Worm (Caenorhabditis elegans) whole organism, late embryonic: Measurements from ENCODE around the gene C07E3.9.

Experiments
- C08G9.2 ChIP-seq: sonication (generic microtip); optimal IDR thresholded peaks from 2 replicates; lab custom pipeline; 2016; ENCODE audit warnings: mild to moderate bottlenecking, missing genetic modification characterization, moderate library complexity, missing compliant biosample characterization
- C38D4.7 ChIP-seq: fragments of 200-800 bp; sonication (Bioruptor generic); optimal IDR thresholded peaks from 2 replicates; lab custom pipeline; 2018; ENCODE audit warnings: mild to moderate bottlenecking, missing genetic modification characterization, moderate library complexity, missing compliant biosample characterization
- F13H6.1 ChIP-seq: sonication (generic microtip); optimal IDR thresholded peaks from 2 replicates; lab custom pipeline; 2016; ENCODE audit warnings: missing genetic modification characterization, missing compliant biosample characterization
- K02D7.2 ChIP-seq: sonication (generic microtip); optimal IDR thresholded peaks from 2 replicates; lab custom pipeline; 2017; ENCODE audit warnings: mild to moderate bottlenecking, missing genetic modification characterization, missing compliant biosample characterization
- ama-1 ChIP-seq: fragments of 150-350 bp; optimal IDR thresholded peaks from 2 replicates; lab custom pipeline; 2014
- ceh-14 ChIP-seq: sonication (generic microtip); optimal IDR thresholded peaks from 2 replicates; lab custom pipeline; 2016; ENCODE audit warnings: missing genotype, missing genetic modification characterization, missing compliant biosample characterization
- ceh-18 ChIP-seq: sonication (generic microtip); optimal IDR thresholded peaks from 2 replicates; lab custom pipeline; 2016; ENCODE audit warnings: missing genetic modification characterization, missing compliant biosample characterization
- ceh-19 ChIP-seq: fragments of 200-800 bp; sonication (Bioruptor generic); optimal IDR thresholded peaks from 2 replicates; lab custom pipeline; 2018; ENCODE audit warnings: mild to moderate bottlenecking, missing genetic modification characterization, missing compliant biosample characterization
- ceh-2 ChIP-seq: sonication (generic microtip); optimal IDR thresholded peaks from 2 replicates; lab custom pipeline; 2016; ENCODE audit warnings: missing genotype, missing genetic modification characterization, missing compliant biosample characterization
- ceh-22 ChIP-seq: sonication (generic microtip); optimal IDR thresholded peaks from 2 replicates; lab custom pipeline; 2017; ENCODE audit warnings: missing biosample characterization, missing genetic modification characterization
- ceh-24 ChIP-seq: sonication (generic microtip); optimal IDR thresholded peaks from 2 replicates; lab custom pipeline; 2016; ENCODE audit warnings: mild to moderate bottlenecking, missing genetic modification characterization, missing compliant biosample characterization
- ceh-30 ChIP-seq: fragments of 150-350 bp; optimal IDR thresholded peaks from 2 replicates; lab custom pipeline; 2014; ENCODE audit warnings: missing biosample characterization, missing genetic modification characterization
- ceh-31 ChIP-seq: sonication (generic microtip); optimal IDR thresholded peaks from 2 replicates; lab custom pipeline; 2016; ENCODE audit warnings: missing genetic modification characterization, missing compliant biosample characterization
- ceh-34 ChIP-seq: sonication (generic microtip); optimal IDR thresholded peaks from 2 replicates; lab custom pipeline; 2016; ENCODE audit warnings: mild to moderate bottlenecking, missing genetic modification characterization, missing compliant biosample characterization
- ceh-45 ChIP-seq: fragments of 200-800 bp; sonication (Bioruptor generic); IDR thresholded peaks from 2 replicates; pipeline ENCODE4 v1.3.6; 2022; ENCODE audit warnings: missing genetic modification reagents, missing genetic modification characterization, missing compliant biosample characterization
- ceh-9 ChIP-seq: sonication (generic microtip); optimal IDR thresholded peaks from 2 replicates; lab custom pipeline; 2016; ENCODE audit warnings: mild to moderate bottlenecking, missing genetic modification characterization, inconsistent platforms, missing compliant biosample characterization
- che-1 ChIP-seq: sonication (generic microtip); optimal IDR thresholded peaks from 2 replicates; lab custom pipeline; 2016; ENCODE audit warnings: mild to moderate bottlenecking, missing genetic modification characterization, missing compliant biosample characterization
- dmd-4 ChIP-seq: sonication (generic microtip); optimal IDR thresholded peaks from 2 replicates; lab custom pipeline; 2016; ENCODE audit warnings: borderline replicate concordance, missing genetic modification characterization, missing compliant biosample characterization
- dve-1 ChIP-seq: sonication (generic microtip); optimal IDR thresholded peaks from 2 replicates; lab custom pipeline; 2017; ENCODE audit warnings: antibody characterized with exemption, mild to moderate bottlenecking, missing genetic modification characterization, missing compliant biosample characterization
- elt-2 ChIP-seq: sonication (generic microtip); optimal IDR thresholded peaks from 2 replicates; lab custom pipeline; 2016; ENCODE audit warnings: missing genetic modification reagents, missing genetic modification characterization, missing compliant biosample characterization
- ets-4 ChIP-seq: sonication (generic microtip); optimal IDR thresholded peaks from 2 replicates; lab custom pipeline; 2016; ENCODE audit warnings: missing genetic modification characterization, missing compliant biosample characterization
- fkh-10 ChIP-seq: fragments of 150-350 bp; optimal IDR thresholded peaks from 2 replicates; lab custom pipeline; 2014; ENCODE audit warnings: missing biosample characterization, missing genetic modification reagents, missing genetic modification characterization
- hlh-13 ChIP-seq: fragments of 200-800 bp; sonication (Bioruptor generic); optimal IDR thresholded peaks from 2 replicates; lab custom pipeline; 2018; ENCODE audit warnings: mild to moderate bottlenecking, missing genetic modification characterization, missing compliant biosample characterization
- hlh-15 ChIP-seq: sonication (generic microtip); optimal IDR thresholded peaks from 2 replicates; lab custom pipeline; 2016; ENCODE audit warnings: missing genetic modification characterization, missing compliant biosample characterization
- hlh-30 ChIP-seq: sonication (generic microtip); optimal IDR thresholded peaks from 2 replicates; lab custom pipeline; 2017; ENCODE audit warnings: antibody characterized with exemption, missing genetic modification characterization, missing compliant biosample characterization; ENCODE audit not compliant: insufficient read depth
- hlh-8 ChIP-seq: sonication (generic microtip); optimal IDR thresholded peaks from 2 replicates; lab custom pipeline; 2016; ENCODE audit warnings: missing genotype, missing genetic modification characterization, missing compliant biosample characterization
- lim-6 ChIP-seq: sonication (generic microtip); optimal IDR thresholded peaks from 2 replicates; lab custom pipeline; 2016; ENCODE audit warnings: missing genetic modification characterization, missing compliant biosample characterization
- madf-2 ChIP-seq: sonication (generic microtip); optimal IDR thresholded peaks from 2 replicates; lab custom pipeline; 2017; ENCODE audit warnings: missing genetic modification characterization, missing compliant biosample characterization
- mec-3 ChIP-seq: sonication (generic microtip); optimal IDR thresholded peaks from 2 replicates; lab custom pipeline; 2016; ENCODE audit warnings: borderline replicate concordance, missing genetic modification characterization, missing compliant biosample characterization
- nfya-1 ChIP-seq: sonication (generic microtip); optimal IDR thresholded peaks from 2 replicates; lab custom pipeline; 2017; ENCODE audit warnings: missing genetic modification characterization, mild to moderate bottlenecking, missing compliant biosample characterization, antibody characterized with exemption, moderate library complexity
- nhr-11 ChIP-seq: fragments of 150-350 bp; optimal IDR thresholded peaks from 2 replicates; lab custom pipeline; 2014; ENCODE audit warnings: missing biosample characterization, missing genetic modification characterization
- odd-2 ChIP-seq: sonication (generic microtip); optimal IDR thresholded peaks from 2 replicates; lab custom pipeline; 2017; ENCODE audit warnings: antibody characterized with exemption, mild to moderate bottlenecking, missing genetic modification characterization, missing compliant biosample characterization
- pag-3 ChIP-seq: sonication (generic microtip); optimal IDR thresholded peaks from 2 replicates; lab custom pipeline; 2016; ENCODE audit warnings: missing compliant biosample characterization, missing genetic modification characterization, borderline replicate concordance
- pax-1 ChIP-seq: fragments of 150-350 bp; optimal IDR thresholded peaks from 2 replicates; lab custom pipeline; 2014; ENCODE audit warnings: missing biosample characterization, missing genetic modification characterization
- pha-4 ChIP-seq: fragments of 150-350 bp; optimal IDR thresholded peaks from 2 replicates; lab custom pipeline; 2018; ENCODE audit warnings: missing biosample characterization, missing genetic modification reagents, missing genetic modification characterization
- pqm-1 ChIP-seq: sonication (generic microtip); optimal IDR thresholded peaks from 2 replicates; lab custom pipeline; 2016; ENCODE audit warnings: missing genetic modification characterization, missing compliant biosample characterization
- ref-2 ChIP-seq: sonication (generic microtip); optimal IDR thresholded peaks from 2 replicates; lab custom pipeline; 2016; ENCODE audit warnings: missing genetic modification characterization, missing compliant biosample characterization
- sdc-2 ChIP-seq: sonication (generic microtip); optimal IDR thresholded peaks from 2 replicates; lab custom pipeline; 2016; ENCODE audit warnings: missing genotype, missing genetic modification characterization, missing compliant biosample characterization
- syd-9 ChIP-seq: sonication (generic microtip); optimal IDR thresholded peaks from 2 replicates; lab custom pipeline; 2016; ENCODE audit warnings: mild to moderate bottlenecking, missing genetic modification characterization, moderate library complexity, missing compliant biosample characterization
- tbx-2 ChIP-seq: sonication (generic microtip); optimal IDR thresholded peaks from 2 replicates; lab custom pipeline; 2016; ENCODE audit warnings: missing genetic modification characterization, missing compliant biosample characterization
- unc-55 ChIP-seq: sonication (generic microtip); optimal IDR thresholded peaks from 2 replicates; lab custom pipeline; 2017; ENCODE audit warnings: missing biosample characterization, missing genetic modification reagents, missing genetic modification characterization
- unc-86 ChIP-seq: sonication (generic microtip); optimal IDR thresholded peaks from 2 replicates; lab custom pipeline; 2016; ENCODE audit warnings: missing genetic modification characterization, missing compliant biosample characterization
- ztf-16 ChIP-seq: sonication (generic microtip); optimal IDR thresholded peaks from 2 replicates; lab custom pipeline; 2017; ENCODE audit warnings: missing genetic modification characterization, missing compliant biosample characterization

C07E3.9 gene

DNA sequence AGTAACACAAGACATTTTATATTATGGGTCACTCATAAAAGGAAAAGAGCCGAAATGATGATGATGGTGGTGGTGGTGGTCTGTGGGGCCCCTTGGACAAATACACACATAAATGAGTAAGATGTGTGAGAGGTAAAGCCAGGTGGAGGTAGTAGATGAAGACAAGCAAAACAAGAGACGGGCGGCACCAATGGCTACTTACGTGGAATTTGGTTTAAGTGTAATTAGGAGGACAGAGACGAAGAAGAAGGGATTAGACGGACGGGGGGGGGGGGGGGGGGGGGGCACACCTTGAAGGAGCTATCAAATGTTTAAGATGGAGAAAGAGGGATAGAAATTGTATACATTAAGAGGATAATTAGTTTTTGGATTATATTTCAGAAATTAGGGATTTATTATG, 24.2 kb downstream of the C07E3.9 start:
- TF ChIP-seq hlh-8 (tag; lab: Kevin White, UChicago): no peak
- TF ChIP-seq ceh-24 (tag; lab: Kevin White, UChicago): no peak
- TF ChIP-seq sdc-2 (tag; lab: Kevin White, UChicago): no peak
- TF ChIP-seq ceh-14 (tag; lab: Kevin White, UChicago): no peak
- no peak for TF ChIP-seq ets-4 (tag; lab: Kevin White, UChicago)
- TF ChIP-seq odd-2 (tag; lab: Kevin White, UChicago): no peak
- TF ChIP-seq ceh-30 (tag; lab: Kevin White, UChicago): no peak
- no peak for TF ChIP-seq pax-1 (tag; lab: Kevin White, UChicago)
- TF ChIP-seq ceh-9 (tag; lab: Kevin White, UChicago): no peak
- TF ChIP-seq ceh-2 (tag; lab: Kevin White, UChicago): no peak
- TF ChIP-seq ceh-18: no peak
- no peak for TF ChIP-seq elt-2
- TF ChIP-seq madf-2 (tag; lab: Kevin White, UChicago): no peak

DNA sequence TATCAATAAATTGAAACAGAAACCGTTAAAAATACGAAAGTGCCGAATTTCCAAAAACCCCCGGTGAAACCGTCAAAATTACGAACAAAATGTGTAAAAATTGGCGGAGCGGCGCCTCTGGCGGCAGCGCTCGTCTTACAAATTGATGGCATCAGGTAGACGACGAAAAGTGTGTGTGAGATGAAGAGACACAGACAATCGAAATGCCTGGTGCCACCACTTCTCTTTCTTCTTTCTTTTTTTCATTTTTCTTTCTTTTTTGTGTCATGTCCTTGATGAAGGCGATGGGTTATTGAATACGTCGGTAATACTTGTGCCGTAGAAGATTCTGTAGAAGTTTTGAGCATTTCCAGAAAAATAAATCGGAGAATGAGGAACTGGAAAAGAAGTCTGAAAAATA, 27.3 kb downstream of the C07E3.9 start:
- TF ChIP-seq ref-2 (no peak), ceh-30 (tag; lab: Kevin White, UChicago) (no peak), sdc-2 (tag; lab: Kevin White, UChicago) (no peak), lim-6 (tag; lab: Kevin White, UChicago) (no peak), ama-1 (lab: Kevin White, UChicago) (no peak), unc-55 (no peak)
- TF ChIP-seq, all 69 proteins: peak for 0

DNA sequence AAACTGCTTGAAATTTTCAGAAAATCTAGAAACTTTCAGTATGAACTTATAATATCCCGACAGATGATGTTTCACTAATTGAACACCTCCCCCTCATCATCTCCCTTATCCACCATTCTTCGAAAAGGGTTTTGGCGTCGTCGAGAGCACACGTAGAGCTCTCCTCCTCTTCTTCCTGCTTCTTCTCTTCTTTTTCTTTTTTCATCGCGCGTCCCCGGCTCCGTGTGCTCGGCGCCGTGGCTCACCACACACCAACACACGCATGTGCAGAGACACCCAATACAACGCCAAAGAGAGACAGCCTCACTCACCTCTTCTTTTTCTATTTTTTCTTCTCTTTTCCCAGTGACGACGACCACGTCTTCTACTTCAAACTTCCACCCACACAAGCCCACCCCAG, 29.0 kb downstream of the C07E3.9 start:
- TF ChIP-seq F13H6.1 (tag; lab: Kevin White, UChicago): no peak
- no peak for TF ChIP-seq pqm-1
- TF ChIP-seq madf-2 (tag; lab: Kevin White, UChicago): no peak
- TF ChIP-seq pax-1 (tag; lab: Kevin White, UChicago): no peak
- no peak for TF ChIP-seq ceh-19
- TF ChIP-seq hlh-30 (tag; lab: Kevin White, UChicago): no peak
- TF ChIP-seq hlh-13 (GFP tag; lab: Kevin White, UChicago): no peak
- no peak for TF ChIP-seq tbx-2
- TF ChIP-seq nhr-11: no peak

DNA sequence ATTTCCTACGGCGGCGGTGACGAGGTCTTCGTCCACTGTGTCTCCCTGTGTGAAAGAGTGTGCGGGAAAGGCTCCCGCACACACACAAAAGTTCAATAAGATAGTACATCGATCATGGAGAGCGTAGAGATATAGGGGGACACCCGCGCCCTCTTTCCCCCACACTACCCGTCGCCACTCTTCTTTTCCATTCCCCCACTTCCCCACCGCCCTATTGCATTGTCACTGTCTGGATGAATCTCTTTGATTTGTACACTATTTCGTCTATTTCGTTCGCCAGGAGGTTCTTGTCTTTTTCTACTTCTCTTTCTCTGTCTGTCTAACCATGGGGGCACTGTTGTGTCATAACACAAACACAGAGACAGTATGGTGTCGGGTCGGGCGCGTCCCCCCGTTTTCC, 31.7 kb downstream of the C07E3.9 start:
- peak; percentile 9 for TF ChIP-seq hlh-30 (tag; lab: Kevin White, UChicago)
- TF ChIP-seq tbx-2: peak; percentile 41
- peak; percentile 8 for TF ChIP-seq ref-2
- TF ChIP-seq K02D7.2 (tag; lab: Kevin White, UChicago): no peak
- TF ChIP-seq ceh-2 (tag; lab: Kevin White, UChicago): peak; percentile 28
- TF ChIP-seq unc-55: peak; percentile 62
- TF ChIP-seq F13H6.1 (tag; lab: Kevin White, UChicago): peak; percentile 24
- peak; percentile 6 for TF ChIP-seq ztf-16
- peak; percentile 11 for TF ChIP-seq ets-4 (tag; lab: Kevin White, UChicago)
- TF ChIP-seq C38D4.7 (GFP tag; lab: Kevin White, UChicago): no peak
- TF ChIP-seq nfya-1 (tag; lab: Kevin White, UChicago): peak; percentile 71
- peak; percentile 58 for TF ChIP-seq ceh-18
- TF ChIP-seq dmd-4 (tag; lab: Kevin White, UChicago): no peak
- TF ChIP-seq dve-1 (tag; lab: Kevin White, UChicago): peak; percentile 29
- TF ChIP-seq ceh-31 (tag; lab: Kevin White, UChicago): peak; percentile 33
- TF ChIP-seq madf-2 (tag; lab: Kevin White, UChicago): peak; percentile 3

DNA sequence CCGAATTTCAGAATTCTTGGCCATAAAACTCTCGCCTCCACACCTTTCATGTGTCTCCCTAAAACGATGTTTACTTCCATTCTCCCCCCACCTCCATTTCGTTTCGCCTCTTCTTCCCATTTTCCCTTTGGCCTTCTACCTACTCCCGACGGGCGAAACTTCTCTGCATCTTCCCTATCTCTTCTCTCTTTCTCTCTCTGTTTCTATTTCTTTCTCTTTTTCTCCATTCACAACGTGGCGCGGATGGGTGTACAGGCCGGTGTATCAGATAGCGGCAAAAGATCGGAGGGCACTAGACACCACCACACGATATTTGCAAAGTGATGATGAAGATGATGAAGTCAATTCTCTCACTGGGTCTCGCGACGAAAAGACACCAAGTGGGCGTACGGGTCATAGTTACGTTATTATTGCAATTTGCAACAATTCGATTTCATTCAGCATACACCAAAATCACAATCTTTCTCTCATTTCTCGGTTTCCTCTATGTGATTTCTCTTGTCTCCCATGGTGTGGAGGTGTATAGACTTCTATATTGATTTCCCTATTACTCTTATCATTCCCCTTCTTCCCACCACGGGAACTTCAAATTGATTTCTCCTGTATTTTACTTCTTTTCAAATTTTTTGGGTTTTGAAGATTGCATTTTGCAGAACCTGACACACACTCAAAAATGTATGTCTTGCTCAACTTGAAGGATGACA, 34.3 kb downstream of the C07E3.9 start, which contains the start of gene ztf-27:
TSS of gene ztf-27 (plus strand) at position 654 of the 704 bp plus-strand sequence.
- TF ChIP-seq ceh-22 (no peak), mec-3 (tag; lab: Kevin White, UChicago) (no peak), ref-2 (peak; percentile 16), pag-3 (tag; lab: Kevin White, UChicago) (no peak), pha-4 (no peak), ceh-45 (GFP tag; lab: Robert Waterston, UW) (no peak), fkh-10 (GFP tag; lab: Kevin White, UChicago) (no peak), che-1 (tag; lab: Kevin White, UChicago) (no peak), C08G9.2 (tag; lab: Kevin White, UChicago) (peak; percentile 26), ceh-19 (no peak), ceh-34 (tag; lab: Kevin White, UChicago) (peak; percentile 54), syd-9 (tag; lab: Kevin White, UChicago) (peak; percentile 10), hlh-13 (GFP tag; lab: Kevin White, UChicago) (no peak), dmd-4 (tag; lab: Kevin White, UChicago) (no peak), ceh-14 (tag; lab: Kevin White, UChicago) (no peak), unc-86 (tag; lab: Kevin White, UChicago) (no peak), hlh-15 (no peak)
